Fruit fly (Drosophila melanogaster) whole organism, embryonic: ENCODE results near the gene DCTN1-p150.

ENCODE experiments used
- B-H2 ChIP-seq: fragments of 200-800 bp; sonication (Bioruptor generic); optimal IDR thresholded peaks from 2 replicates; lab custom pipeline; 2018; ENCODE audit warnings: missing biosample characterization, mild to moderate bottlenecking, missing genetic modification characterization
- CG1024 ChIP-seq: fragments of 200-800 bp; sonication (Bioruptor generic); IDR thresholded peaks from 2 replicates; pipeline ENCODE4 v1.3.6; 2022; ENCODE audit warnings: missing biosample characterization, missing genetic modification characterization
- CG10543 ChIP-seq: fragments of 200-800 bp; sonication (Bioruptor generic); optimal IDR thresholded peaks from 3 replicates; lab custom pipeline; 2017; ENCODE audit warnings: missing biosample characterization, mild to moderate bottlenecking, missing genetic modification characterization, moderate library complexity
- CG11247 ChIP-seq: fragments of 200-800 bp; sonication (Bioruptor generic); IDR thresholded peaks from 2 replicates; pipeline ENCODE4 v1.3.6; 2022; ENCODE audit warnings: missing biosample characterization, missing genetic modification characterization
- CG11504 ChIP-seq: fragments of 200-800 bp; sonication (Bioruptor generic); optimal IDR thresholded peaks from 3 replicates; lab custom pipeline; 2019; ENCODE audit warnings: missing biosample characterization, mild to moderate bottlenecking, missing genetic modification characterization, moderate library complexity
- CG11560 ChIP-seq: fragments of 200-800 bp; sonication (Bioruptor generic); IDR thresholded peaks from 3 replicates; pipeline ENCODE4 v1.3.6; 2022; ENCODE audit warnings: missing biosample characterization, missing genetic modification characterization
- CG13123 ChIP-seq: fragments of 200-800 bp; sonication (Bioruptor generic); optimal IDR thresholded peaks from 2 replicates; lab custom pipeline; 2016; ENCODE audit warnings: missing biosample characterization, missing genetic modification characterization
- CG13296 ChIP-seq: fragments of 200-800 bp; sonication (Bioruptor generic); optimal IDR thresholded peaks from 3 replicates; lab custom pipeline; 2018; ENCODE audit warnings: missing biosample characterization, mild to moderate bottlenecking, missing genetic modification characterization
- CG14667 ChIP-seq: fragments of 200-800 bp; sonication (Bioruptor generic); IDR thresholded peaks from 2 replicates; pipeline ENCODE4 v1.3.6; 2022; ENCODE audit warnings: missing biosample characterization, missing genetic modification characterization
- CG17612 ChIP-seq: fragments of 200-800 bp; sonication (Bioruptor generic); IDR thresholded peaks from 2 replicates; pipeline ENCODE4 v1.3.6; 2022; ENCODE audit warnings: missing biosample characterization, missing genetic modification characterization
- CG18262 ChIP-seq: fragments of 200-800 bp; optimal IDR thresholded peaks from 3 replicates; lab custom pipeline; 2019; ENCODE audit warnings: missing biosample characterization, mild to moderate bottlenecking, missing genetic modification characterization, moderate library complexity
- CG2712 ChIP-seq: fragments of 200-800 bp; optimal IDR thresholded peaks from 3 replicates; lab custom pipeline; 2019; ENCODE audit warnings: missing biosample characterization, mild to moderate bottlenecking, missing genetic modification characterization, moderate library complexity
- CG30020 ChIP-seq: fragments of 200-800 bp; optimal IDR thresholded peaks from 2 replicates; lab custom pipeline; 2019; ENCODE audit warnings: missing biosample characterization, mild to moderate bottlenecking, missing genetic modification characterization, moderate library complexity
- CG31365 ChIP-seq: fragments of 200-800 bp; sonication (Bioruptor generic); optimal IDR thresholded peaks from 2 replicates; lab custom pipeline; 2018; ENCODE audit warnings: missing biosample characterization, mild to moderate bottlenecking, missing genetic modification characterization
- CG33557 ChIP-seq: fragments of 200-800 bp; sonication (Bioruptor generic); optimal IDR thresholded peaks from 2 replicates; lab custom pipeline; 2019; ENCODE audit warnings: missing biosample characterization, mild to moderate bottlenecking, missing genetic modification characterization, moderate library complexity
- CG34422 ChIP-seq: fragments of 200-800 bp; sonication (Bioruptor generic); IDR thresholded peaks from 3 replicates; pipeline ENCODE4 v1.3.6; 2022; ENCODE audit warnings: missing biosample characterization, missing genetic modification characterization
- CG42726 ChIP-seq: fragments of 200-800 bp; sonication (Bioruptor generic); IDR thresholded peaks from 2 replicates; pipeline ENCODE4 v1.3.6; 2022; ENCODE audit warnings: missing biosample characterization, missing genetic modification characterization; ENCODE audit not compliant: partially characterized antibody
- CG4282 ChIP-seq: fragments of 200-800 bp; sonication (Bioruptor generic); optimal IDR thresholded peaks from 2 replicates; lab custom pipeline; 2016; ENCODE audit warnings: missing biosample characterization, missing genetic modification characterization
- CG5245 ChIP-seq: fragments of 200-800 bp; sonication (Bioruptor generic); optimal IDR thresholded peaks from 3 replicates; lab custom pipeline; 2016; ENCODE audit warnings: missing biosample characterization, missing genetic modification characterization
- CG6272 ChIP-seq: fragments of 200-800 bp; sonication (Bioruptor generic); IDR thresholded peaks from 2 replicates; pipeline ENCODE4 v1.3.6; 2022; ENCODE audit warnings: missing biosample characterization, missing genetic modification characterization
- CG9876 ChIP-seq: fragments of 200-800 bp; sonication (Bioruptor generic); optimal IDR thresholded peaks from 2 replicates; lab custom pipeline; 2016; ENCODE audit warnings: missing biosample characterization, missing genetic modification characterization
- CG9932 ChIP-seq: fragments of 200-800 bp; sonication (Bioruptor generic); IDR thresholded peaks from 2 replicates; pipeline ENCODE4 v1.3.6; 2022; ENCODE audit warnings: missing biosample characterization, missing genetic modification characterization
- CTCF ChIP-seq: fragments of 200-800 bp; sonication (Bioruptor generic); optimal IDR thresholded peaks from 2 replicates; lab custom pipeline; 2017; ENCODE audit warnings: missing biosample characterization, mild to moderate bottlenecking, missing genetic modification characterization, moderate library complexity
- Doc2 ChIP-seq: fragments of 200-800 bp; sonication (Bioruptor generic); IDR thresholded peaks from 2 replicates; pipeline ENCODE4 v1.3.6; 2022; ENCODE audit warnings: missing biosample characterization, missing genetic modification characterization
- Elba2 ChIP-seq: fragments of 200-800 bp; sonication (Bioruptor generic); optimal IDR thresholded peaks from 3 replicates; lab custom pipeline; 2016; ENCODE audit warnings: missing biosample characterization, missing genetic modification characterization
- Fer3 ChIP-seq: fragments of 200-800 bp; sonication (Bioruptor generic); optimal IDR thresholded peaks from 2 replicates; lab custom pipeline; 2018; ENCODE audit warnings: missing biosample characterization, mild to moderate bottlenecking, missing genetic modification characterization, moderate library complexity
- GATAe ChIP-seq: fragments of 200-800 bp; sonication (Bioruptor generic); conservative IDR thresholded peaks from 2 replicates; pipeline ENCODE4 v1.3.6; 2022; ENCODE audit warnings: missing biosample characterization, missing genetic modification characterization
- Gug ChIP-seq: fragments of 200-800 bp; sonication (Bioruptor generic); IDR thresholded peaks from 4 replicates; pipeline ENCODE4 v1.3.6; 2022; ENCODE audit warnings: missing biosample characterization, missing genetic modification characterization
- H15 ChIP-seq: fragments of 200-800 bp; sonication (Bioruptor generic); IDR thresholded peaks from 3 replicates; pipeline ENCODE4 v1.3.6; 2022; ENCODE audit warnings: missing biosample characterization, missing genetic modification characterization
- Hand ChIP-seq: fragments of 200-800 bp; sonication (Bioruptor generic); optimal IDR thresholded peaks from 2 replicates; lab custom pipeline; 2017; ENCODE audit warnings: mild to moderate bottlenecking, missing biosample characterization, missing genetic modification reagents, missing genetic modification characterization
- Med ChIP-seq: fragments of 200-800 bp; sonication (Bioruptor generic); peaks from one replicate; lab custom pipeline; 2016; ENCODE audit warnings: missing biosample characterization, missing genetic modification characterization, mild to moderate bottlenecking, inconsistent platforms, moderate library complexity
- Side ChIP-seq: fragments of 200-800 bp; sonication (Bioruptor generic); optimal IDR thresholded peaks from 2 replicates; lab custom pipeline; 2016; ENCODE audit warnings: missing biosample characterization, missing genetic modification characterization
- Sox102F ChIP-seq: fragments of 200-800 bp; sonication (Bioruptor generic); optimal IDR thresholded peaks from 2 replicates; lab custom pipeline; 2018; ENCODE audit warnings: missing biosample characterization, mild to moderate bottlenecking, missing genetic modification characterization, moderate library complexity
- YL-1 ChIP-seq: fragments of 200-800 bp; sonication (Bioruptor generic); optimal IDR thresholded peaks from 3 replicates; lab custom pipeline; 2017; ENCODE audit warnings: missing biosample characterization, mild to moderate bottlenecking, missing genetic modification characterization
- ase ChIP-seq: fragments of 200-800 bp; sonication (Bioruptor generic); IDR thresholded peaks from 3 replicates; pipeline ENCODE4 v1.3.6; 2022; ENCODE audit warnings: missing biosample characterization, missing genetic modification characterization
- chinmo ChIP-seq: fragments of 200-800 bp; sonication (Bioruptor generic); IDR thresholded peaks from 4 replicates; pipeline ENCODE4 v1.3.6; 2022; ENCODE audit warnings: missing biosample characterization, missing genetic modification characterization; ENCODE audit not compliant: partially characterized antibody
- danr ChIP-seq: fragments of 200-800 bp; sonication (Bioruptor generic); IDR thresholded peaks from 2 replicates; pipeline ENCODE4 v1.3.6; 2022; ENCODE audit warnings: missing biosample characterization, missing genetic modification characterization
- dmrt99B ChIP-seq: fragments of 200-800 bp; sonication (Bioruptor generic); optimal IDR thresholded peaks from 2 replicates; lab custom pipeline; 2018; ENCODE audit warnings: missing biosample characterization, mild to moderate bottlenecking, missing genetic modification characterization, moderate library complexity
- emc ChIP-seq: fragments of 200-800 bp; sonication (Bioruptor generic); optimal IDR thresholded peaks from 2 replicates; lab custom pipeline; 2016; ENCODE audit warnings: missing biosample characterization, missing genetic modification characterization
- gfzf ChIP-seq: fragments of 200-800 bp; sonication (Bioruptor generic); optimal IDR thresholded peaks from 2 replicates; lab custom pipeline; 2016; ENCODE audit warnings: missing biosample characterization, mild to moderate bottlenecking, missing genetic modification characterization, moderate library complexity
- hb ChIP-seq: fragments of 200-800 bp; sonication (Bioruptor generic); IDR thresholded peaks from 3 replicates; pipeline ENCODE4 v1.3.6; 2022; ENCODE audit warnings: missing biosample characterization, missing genetic modification characterization; ENCODE audit not compliant: partially characterized antibody
- hkb ChIP-seq, 2 experiments: fragments of 200-800 bp in 1 of 2; fragments of >200 bp in 1 of 2; sonication (Bioruptor generic) in 1 of 2; IDR thresholded peaks in 1 of 2; optimal IDR thresholded peaks in 1 of 2; 2 replicates each; pipeline versions ENCODE4 v1.3.6 to Lab custom; 2017 to 2022; ENCODE audit warnings: missing biosample characterization in 1 of 2, missing genetic modification characterization in 1 of 2
- mirr ChIP-seq: fragments of 200-800 bp; sonication (Bioruptor generic); optimal IDR thresholded peaks from 3 replicates; lab custom pipeline; 2018; ENCODE audit warnings: missing biosample characterization, mild to moderate bottlenecking, missing genetic modification characterization
- pita ChIP-seq: fragments of 200-800 bp; sonication (Bioruptor generic); optimal IDR thresholded peaks from 2 replicates; lab custom pipeline; 2017; ENCODE audit warnings: missing biosample characterization, mild to moderate bottlenecking, missing genetic modification characterization
- pnt ChIP-seq: fragments of 200-800 bp; sonication (Bioruptor generic); optimal IDR thresholded peaks from 3 replicates; lab custom pipeline; 2016; ENCODE audit warnings: missing biosample characterization, missing genetic modification characterization
- ro ChIP-seq: fragments of 200-800 bp; sonication (Bioruptor generic); IDR thresholded peaks from 2 replicates; pipeline ENCODE4 v1.3.6; 2022; ENCODE audit warnings: missing biosample characterization, missing genetic modification characterization
- so ChIP-seq: fragments of 200-800 bp; sonication (Bioruptor generic); IDR thresholded peaks from 3 replicates; pipeline ENCODE4 v1.3.6; 2022; ENCODE audit warnings: missing biosample characterization, missing genetic modification characterization
- tap ChIP-seq: fragments of 200-800 bp; optimal IDR thresholded peaks from 3 replicates; lab custom pipeline; 2019; ENCODE audit warnings: missing biosample characterization, mild to moderate bottlenecking, missing genetic modification characterization, moderate library complexity
- zf30C ChIP-seq: fragments of 200-800 bp; sonication (Bioruptor generic); optimal IDR thresholded peaks from 3 replicates; lab custom pipeline; 2018; ENCODE audit warnings: missing biosample characterization, mild to moderate bottlenecking, missing genetic modification characterization
- zfh2 ChIP-seq: fragments of 200-800 bp; sonication (Bioruptor generic); optimal IDR thresholded peaks from 2 replicates; lab custom pipeline; 2016; ENCODE audit warnings: missing biosample characterization, missing genetic modification characterization

Gene DCTN1-p150

dm6 chr3L:13903186-13904020 lies 25.8 kb upstream of the DCTN1-p150 start, which contains the start of gene dysc (continued):
- TF ChIP-seq CG31365 (tag; lab: Kevin White, UChicago) (no peak), hb (GFP tag; lab: Robert Waterston, UW) (no peak), CG10543 (GFP tag; lab: Kevin White, UChicago) (peak; percentile 40), CG9932 (no peak; the same call in none of the 2 replicates), CG9876 (no peak), CG4282 (no peak), Med (peak; percentile 54), GATAe (no peak), CG14667 (no peak), Side (GFP tag; lab: Kevin White, UChicago) (no peak), pnt (GFP tag; lab: Kevin White, UChicago) (no peak), emc (no peak), zfh2 (GFP tag; lab: Kevin White, UChicago) (no peak), tap (tag; lab: Kevin White, UChicago) (peak; percentile 9), CTCF (GFP tag; lab: Kevin White, UChicago) (no peak), zf30C (GFP tag; lab: Kevin White, UChicago) (peak; percentile 66), Hand (GFP tag; lab: Kevin White, UChicago) (peak; percentile 72), CG42726 (GFP tag; lab: Robert Waterston, UW) (no peak), CG6272 (GFP tag; lab: Robert Waterston, UW) (no peak), ro (GFP tag; lab: Robert Waterston, UW) (no peak), CG13123 (GFP tag; lab: Kevin White, UChicago) (no peak), CG33557 (no peak), dmrt99B (tag; lab: Kevin White, UChicago) (peak; percentile 49), CG17612 (GFP tag; lab: Robert Waterston, UW) (no peak), Doc2 (GFP tag; lab: Robert Waterston, UW) (no peak), Fer3 (tag; lab: Kevin White, UChicago) (peak; percentile 11), H15 (GFP tag; lab: Robert Waterston, UW) (no peak), Gug (GFP tag; lab: Robert Waterston, UW) (no peak), CG11560 (tag; lab: Robert Waterston, UW) (no peak), CG11247 (no peak), CG34422 (GFP tag; lab: Robert Waterston, UW) (no peak), Elba2 (GFP tag; lab: Kevin White, UChicago) (no peak), danr (GFP tag; lab: Robert Waterston, UW) (no peak), CG2712 (tag; lab: Kevin White, UChicago) (peak; percentile 37), CG30020 (tag; lab: Kevin White, UChicago) (no peak), CG11504 (tag; lab: Kevin White, UChicago) (peak; percentile 56), mirr (GFP tag; lab: Kevin White, UChicago) (no peak), YL-1 (GFP tag; lab: Kevin White, UChicago) (no peak), Sox102F (GFP tag; lab: Kevin White, UChicago) (peak; percentile 44), pita (GFP tag; lab: Kevin White, UChicago) (no peak), B-H2 (GFP tag; lab: Kevin White, UChicago) (peak; percentile 12), ase (GFP tag; lab: Robert Waterston, UW) (no peak), chinmo (GFP tag; lab: Robert Waterston, UW) (no peak), hkb (optimal IDR thresholded peaks at IDR 0.05; lab: Kevin White, UChicago) (no peak), hkb (GFP tag; IDR thresholded peaks at IDR 0.05; lab: Robert Waterston, UW) (no peak), CG5245 (GFP tag; lab: Kevin White, UChicago) (no peak), so (no peak), CG1024 (no peak), CG18262 (tag; lab: Kevin White, UChicago) (no peak), gfzf (GFP tag; lab: Kevin White, UChicago) (no peak), CG13296 (GFP tag; lab: Kevin White, UChicago) (peak; percentile 71)
